Fruit fly (Drosophila melanogaster) whole organism, adult: ENCODE measurements around the gene CG5850.

ENCODE experiments used
- CG11617 ChIP-seq: fragments of 200-800 bp; sonication (Bioruptor generic); optimal IDR thresholded peaks from 2 replicates; lab custom pipeline; 2017; ENCODE audit warnings: mild to moderate bottlenecking, missing biosample characterization, missing genetic modification reagents, missing genetic modification characterization
- CG12768 ChIP-seq: fragments of 200-800 bp; sonication (Bioruptor generic); optimal IDR thresholded peaks from 2 replicates; lab custom pipeline; 2017; ENCODE audit warnings: missing biosample characterization, missing genetic modification characterization, mild to moderate bottlenecking, moderate library complexity, missing genetic modification reagents
- CG14711 ChIP-seq: fragments of 200-800 bp; sonication (Bioruptor generic); optimal IDR thresholded peaks from 2 replicates; lab custom pipeline; 2018; ENCODE audit warnings: missing biosample characterization, mild to moderate bottlenecking, missing genetic modification characterization, moderate library complexity
- CG1620 ChIP-seq: fragments of 200-800 bp; sonication (Bioruptor generic); optimal IDR thresholded peaks from 2 replicates; lab custom pipeline; 2016; ENCODE audit warnings: missing biosample characterization, missing genetic modification characterization
- CG33017 ChIP-seq: fragments of 200-800 bp; sonication (Bioruptor generic); optimal IDR thresholded peaks from 2 replicates; lab custom pipeline; 2018; ENCODE audit warnings: missing biosample characterization, mild to moderate bottlenecking, missing genetic modification characterization, moderate library complexity
- CG5204 ChIP-seq: fragments of 200-800 bp; sonication (Bioruptor generic); optimal IDR thresholded peaks from 2 replicates; lab custom pipeline; 2016; ENCODE audit warnings: missing biosample characterization, missing genetic modification characterization
- CG7045 ChIP-seq: fragments of 200-800 bp; sonication (Bioruptor generic); optimal IDR thresholded peaks from 2 replicates; lab custom pipeline; 2017; ENCODE audit warnings: missing biosample characterization, mild to moderate bottlenecking, missing genetic modification characterization
- CG7101 ChIP-seq: fragments of 200-800 bp; sonication (Bioruptor generic); optimal IDR thresholded peaks from 2 replicates; lab custom pipeline; 2018; ENCODE audit warnings: missing biosample characterization, mild to moderate bottlenecking, missing genetic modification characterization, moderate library complexity
- Clk ChIP-seq: fragments of 200-800 bp; sonication (Bioruptor generic); optimal IDR thresholded peaks from 2 replicates; lab custom pipeline; 2017; ENCODE audit warnings: missing biosample characterization, missing genetic modification characterization
- Crg-1 ChIP-seq: fragments of 200-800 bp; sonication (Bioruptor generic); optimal IDR thresholded peaks from 2 replicates; lab custom pipeline; 2016; ENCODE audit warnings: missing biosample characterization, missing genetic modification characterization
- Hr96 ChIP-seq: fragments of 200-800 bp; sonication (Bioruptor generic); optimal IDR thresholded peaks from 2 replicates; lab custom pipeline; 2016; ENCODE audit warnings: missing biosample characterization, missing genetic modification characterization
- Mnt ChIP-seq: fragments of 200-800 bp; sonication (Bioruptor generic); optimal IDR thresholded peaks from 2 replicates; lab custom pipeline; 2016; ENCODE audit warnings: missing biosample characterization, mild to moderate bottlenecking, missing genetic modification characterization
- bab1 ChIP-seq: fragments of 200-800 bp; sonication (Bioruptor generic); optimal IDR thresholded peaks from 3 replicates; lab custom pipeline; 2019; ENCODE audit warnings: missing biosample characterization, mild to moderate bottlenecking, missing genetic modification characterization, moderate library complexity
- cic ChIP-seq: fragments of 200-800 bp; sonication (Bioruptor generic); optimal IDR thresholded peaks from 2 replicates; lab custom pipeline; 2017; ENCODE audit warnings: missing biosample characterization, mild to moderate bottlenecking, missing genetic modification characterization, moderate library complexity
- cnc ChIP-seq, 2 experiments: fragments of >200 bp; optimal IDR thresholded peaks; 2 replicates each; lab custom pipeline; 2017
- kay ChIP-seq: fragments of 200-800 bp; sonication (Bioruptor generic); peaks from one replicate; lab custom pipeline; 2016; ENCODE audit warnings: missing biosample characterization, missing genetic modification characterization, borderline replicate concordance
- ovo ChIP-seq: fragments of 200-800 bp; sonication (Bioruptor generic); optimal IDR thresholded peaks from 2 replicates; lab custom pipeline; 2016; ENCODE audit warnings: missing biosample characterization, missing genetic modification characterization
- pad ChIP-seq: fragments of 200-800 bp; sonication (Bioruptor generic); optimal IDR thresholded peaks from 3 replicates; lab custom pipeline; 2017; ENCODE audit warnings: missing biosample characterization, missing genetic modification characterization, mild to moderate bottlenecking, moderate library complexity, missing genetic modification reagents
- tj ChIP-seq: fragments of 200-800 bp; sonication (Bioruptor generic); optimal IDR thresholded peaks from 3 replicates; lab custom pipeline; 2017; ENCODE audit warnings: missing biosample characterization, mild to moderate bottlenecking, missing genetic modification characterization, moderate library complexity
- toe ChIP-seq: fragments of 200-800 bp; sonication (Bioruptor generic); optimal IDR thresholded peaks from 2 replicates; lab custom pipeline; 2016; ENCODE audit warnings: missing biosample characterization, missing genetic modification characterization

CG5850 gene

dm6 chr2L:9946051-9946450 lies 17.7 kb downstream of the CG5850 start:
- TF ChIP-seq cic (GFP tag; lab: Kevin White, UChicago) (no peak), CG7101 (tag; lab: Kevin White, UChicago) (no peak), Crg-1 (GFP tag; lab: Kevin White, UChicago) (no peak), CG33017 (tag; lab: Kevin White, UChicago) (no peak), Clk (GFP tag; lab: Kevin White, UChicago) (no peak), kay (GFP tag; lab: Kevin White, UChicago) (no peak), Hr96 (no peak), cnc (optimal IDR thresholded peaks at IDR 0.05; lab: Kevin White, UChicago) (no peak), CG12768 (GFP tag; lab: Kevin White, UChicago) (no peak), CG7045 (GFP tag; lab: Kevin White, UChicago) (no peak), bab1 (GFP tag; lab: Kevin White, UChicago) (no peak), CG1620 (GFP tag; lab: Kevin White, UChicago) (no peak), ovo (GFP tag; lab: Kevin White, UChicago) (no peak), CG14711 (tag; lab: Kevin White, UChicago) (no peak), CG5204 (no peak), toe (GFP tag; lab: Kevin White, UChicago) (no peak), pad (GFP tag; lab: Kevin White, UChicago) (no peak), tj (GFP tag; lab: Kevin White, UChicago) (no peak)

- TF ChIP-seq CG5204 (no peak), cic (GFP tag; lab: Kevin White, UChicago) (no peak), CG11617 (GFP tag; lab: Kevin White, UChicago) (no peak), Mnt (GFP tag; lab: Kevin White, UChicago) (no peak), CG7101 (tag; lab: Kevin White, UChicago) (no peak), CG12768 (GFP tag; lab: Kevin White, UChicago) (no peak), toe (GFP tag; lab: Kevin White, UChicago) (no peak), CG33017 (tag; lab: Kevin White, UChicago) (no peak), CG14711 (tag; lab: Kevin White, UChicago) (no peak), CG7045 (GFP tag; lab: Kevin White, UChicago) (no peak), cnc (optimal IDR thresholded peaks at IDR 0.05; lab: Kevin White, UChicago) (no peak), ovo (GFP tag; lab: Kevin White, UChicago) (no peak), Crg-1 (GFP tag; lab: Kevin White, UChicago) (no peak), kay (GFP tag; lab: Kevin White, UChicago) (no peak), tj (GFP tag; lab: Kevin White, UChicago) (no peak)
These were observed 18.7 kb downstream of the CG5850 start for dm6 chr2L:9945086-9945485.

dm6 chr2L:9943521-9943920 lies 20.2 kb downstream of the CG5850 start:
- peak; percentile 97 for TF ChIP-seq cic (GFP tag; lab: Kevin White, UChicago)
- peak; percentile 6 for TF ChIP-seq CG7045 (GFP tag; lab: Kevin White, UChicago)
- no peak for TF ChIP-seq kay (GFP tag; lab: Kevin White, UChicago)
- no peak for TF ChIP-seq cnc (optimal IDR thresholded peaks at IDR 0.05; lab: Kevin White, UChicago)
- no peak for TF ChIP-seq ovo (GFP tag; lab: Kevin White, UChicago)
- peak; percentile 16 for TF ChIP-seq Crg-1 (GFP tag; lab: Kevin White, UChicago)
- TF ChIP-seq CG33017 (tag; lab: Kevin White, UChicago) = peak; percentile 61
- TF ChIP-seq toe (GFP tag; lab: Kevin White, UChicago) = no peak
- no peak for TF ChIP-seq Clk (GFP tag; lab: Kevin White, UChicago)
- peak; percentile 53 for TF ChIP-seq CG12768 (GFP tag; lab: Kevin White, UChicago)
- TF ChIP-seq CG7101 (tag; lab: Kevin White, UChicago) = peak; percentile 64
- TF ChIP-seq Hr96 = no peak
- no peak for TF ChIP-seq tj (GFP tag; lab: Kevin White, UChicago)
- TF ChIP-seq bab1 (GFP tag; lab: Kevin White, UChicago) = no peak
- no peak for TF ChIP-seq CG14711 (tag; lab: Kevin White, UChicago)
- TF ChIP-seq CG11617 (GFP tag; lab: Kevin White, UChicago) = peak; percentile 25
- TF ChIP-seq pad (GFP tag; lab: Kevin White, UChicago) = no peak
- no peak for TF ChIP-seq CG5204
- TF ChIP-seq Mnt (GFP tag; lab: Kevin White, UChicago) = peak; percentile 25
- TF ChIP-seq CG1620 (GFP tag; lab: Kevin White, UChicago) = no peak

- peak; percentile 32 for TF ChIP-seq CG33017 (tag; lab: Kevin White, UChicago)
- TF ChIP-seq CG5204 = no peak
- no peak for TF ChIP-seq kay (GFP tag; lab: Kevin White, UChicago)
- peak; percentile 39 for TF ChIP-seq cic (GFP tag; lab: Kevin White, UChicago)
- TF ChIP-seq CG11617 (GFP tag; lab: Kevin White, UChicago) = peak; percentile 45
- peak; percentile 67 for TF ChIP-seq CG14711 (tag; lab: Kevin White, UChicago)
- peak; percentile 64 for TF ChIP-seq CG12768 (GFP tag; lab: Kevin White, UChicago)
- peak; percentile 84 for TF ChIP-seq Mnt (GFP tag; lab: Kevin White, UChicago)
- TF ChIP-seq ovo (GFP tag; lab: Kevin White, UChicago) = peak; percentile 39
- peak; percentile 66 for TF ChIP-seq Hr96
- peak; percentile 59 for TF ChIP-seq toe (GFP tag; lab: Kevin White, UChicago)
- TF ChIP-seq Crg-1 (GFP tag; lab: Kevin White, UChicago) = peak; percentile 84
- TF ChIP-seq CG7045 (GFP tag; lab: Kevin White, UChicago) = peak; percentile 13
- no peak for TF ChIP-seq tj (GFP tag; lab: Kevin White, UChicago)
- TF ChIP-seq CG1620 (GFP tag; lab: Kevin White, UChicago) = peak; percentile 83
- peak; percentile 77 for TF ChIP-seq pad (GFP tag; lab: Kevin White, UChicago)
- peak; percentile 47 for TF ChIP-seq bab1 (GFP tag; lab: Kevin White, UChicago)
- no peak for TF ChIP-seq Clk (GFP tag; lab: Kevin White, UChicago)
- peak; percentile 82 for TF ChIP-seq CG7101 (tag; lab: Kevin White, UChicago)
These were observed 25.0 kb downstream of the CG5850 start, which contains the start of the genes Datp and CG4619 for dm6 chr2L:9938631-9939256. TSS of gene Datp (minus strand) at chr2L:9938790. TSS of gene CG4619 (plus strand) at chr2L:9938863.
